Fruit fly (Drosophila melanogaster): ENCODE measurements around the gene CG32365.
A peak's percentile ranks its signal among the peaks of the same experiment; 100 is the strongest.

CG32365 gene

dm6 chr3L:7875606-7876366 lies 6.9 kb downstream of the CG32365 start (continued):
- TF ChIP-seq disco-r (GFP tag; optimal IDR thresholded peaks at IDR 0.05) (no peak), NfI (GFP tag; optimal IDR thresholded peaks at IDR 0.05) (peak; percentile 18), CG10209 (GFP tag; optimal IDR thresholded peaks at IDR 0.05) (peak; percentile 41), lilli (GFP tag; optimal IDR thresholded peaks at IDR 0.05) (peak; percentile 56), CG2120 (GFP tag; optimal IDR thresholded peaks at IDR 0.05) (peak; percentile 63), sisA (GFP tag; IDR thresholded peaks at IDR 0.05) (peak; percentile 29; the same call in 1 of the 2 replicates), dm (GFP tag; optimal IDR thresholded peaks at IDR 0.05) (no peak), org-1 (GFP tag; optimal IDR thresholded peaks at IDR 0.05) (peak; percentile 43), dysf (GFP tag; IDR thresholded peaks at IDR 0.05) (peak; percentile 48; the same call in 1 of the 3 replicates), CG5245 (GFP tag; optimal IDR thresholded peaks at IDR 0.05) (peak; percentile 5), exex (tag; optimal IDR thresholded peaks at IDR 0.05) (no peak), slbo (GFP tag; IDR thresholded peaks at IDR 0.05) (peak; percentile 55), CG1529 (GFP tag; optimal IDR thresholded peaks at IDR 0.05) (peak; percentile 2), sima (GFP tag; optimal IDR thresholded peaks at IDR 0.05) (no peak), CG5180 (GFP tag; optimal IDR thresholded peaks at IDR 0.05) (peak; percentile 40), en (GFP tag; optimal IDR thresholded peaks at IDR 0.05) (no peak), NK7.1 (GFP tag; optimal IDR thresholded peaks at IDR 0.05) (no peak), Sin3A (optimal IDR thresholded peaks at IDR 0.05) (no peak), zfh2 (GFP tag; optimal IDR thresholded peaks at IDR 0.05) (no peak), az2 (GFP tag; optimal IDR thresholded peaks at IDR 0.05) (peak; percentile 65), Atf6 (GFP tag; IDR thresholded peaks at IDR 0.05) (no peak), repo (GFP tag; optimal IDR thresholded peaks at IDR 0.05) (no peak)

DNA sequence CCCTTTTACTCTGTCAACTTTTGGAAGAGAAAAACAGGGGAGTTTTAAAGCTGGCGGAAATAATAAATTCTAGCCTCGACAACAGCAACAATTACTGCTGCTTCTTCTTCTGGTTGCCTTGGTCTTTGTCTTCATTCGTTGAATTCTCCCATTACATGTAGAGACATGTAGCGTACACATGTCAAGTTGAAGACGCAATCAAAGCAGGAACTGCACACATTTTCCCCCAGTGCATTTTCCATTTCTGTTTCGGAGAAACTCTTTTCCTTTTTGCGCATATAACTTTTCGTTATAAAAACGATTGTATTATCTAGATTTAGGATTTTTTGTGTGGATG lies 7.5 kb downstream of the CG32365 start:
- TF ChIP-seq kni (GFP tag; optimal IDR thresholded peaks at IDR 0.05) = peak; percentile 42
- TF ChIP-seq sisA (GFP tag; IDR thresholded peaks at IDR 0.05) = no peak
- no peak for TF ChIP-seq dati (GFP tag; IDR thresholded peaks at IDR 0.05)
- TF ChIP-seq CG7357 (GFP tag; IDR thresholded peaks at IDR 0.05) = no peak
- TF ChIP-seq CG10431 (GFP tag; optimal IDR thresholded peaks at IDR 0.05) = peak; percentile 83
- TF ChIP-seq p53 (GFP tag; optimal IDR thresholded peaks at IDR 0.05) = peak; percentile 7
- 0 out of 3 replicates have a peak, but pooled peaks have one; percentile 46 for TF ChIP-seq CG2199 (GFP tag; IDR thresholded peaks at IDR 0.05)
- TF ChIP-seq zf30C (GFP tag; optimal IDR thresholded peaks at IDR 0.05) = peak; percentile 12
- TF ChIP-seq CG18262 (tag; optimal IDR thresholded peaks at IDR 0.05) = peak; percentile 38
- TF ChIP-seq sens (GFP tag) = peak; percentile 74
- no peak for TF ChIP-seq HmgZ (tag; optimal IDR thresholded peaks at IDR 0.05)
- peak; percentile 53 for TF ChIP-seq CG17385 (GFP tag; optimal IDR thresholded peaks at IDR 0.05)

DNA sequence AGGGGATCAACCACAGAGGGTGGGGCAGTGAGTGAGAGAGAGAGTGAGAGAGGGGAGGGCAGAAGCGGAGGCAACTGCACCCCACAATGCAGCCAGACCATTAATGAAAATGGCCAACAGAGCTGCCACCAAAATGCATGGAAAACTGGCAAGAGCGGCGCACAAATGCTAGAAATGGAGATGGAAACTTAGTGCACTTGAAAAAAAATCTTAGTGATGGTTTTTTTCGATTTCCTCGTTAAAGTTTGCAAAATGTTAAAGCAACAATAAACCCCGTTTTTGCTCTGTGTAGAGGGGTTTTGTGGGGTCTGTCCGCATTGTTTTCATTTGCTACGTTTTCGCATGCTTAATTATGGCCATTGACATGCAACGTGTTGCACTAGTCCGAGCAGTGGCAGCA lies 8.6 kb downstream of the CG32365 start:
- TF ChIP-seq scrt (GFP tag; optimal IDR thresholded peaks at IDR 0.05) (no peak), Hr51 (GFP tag; optimal IDR thresholded peaks at IDR 0.05) (no peak), Ssrp (tag; optimal IDR thresholded peaks at IDR 0.05) (no peak), Xbp1 (GFP tag; optimal IDR thresholded peaks at IDR 0.05) (no peak), CG9437 (GFP tag; optimal IDR thresholded peaks at IDR 0.05) (no peak), CG17829 (tag; optimal IDR thresholded peaks at IDR 0.05) (no peak), Tbp (GFP tag; optimal IDR thresholded peaks at IDR 0.05) (no peak)

Measured in whole organism, embryonic.